Worm (Caenorhabditis elegans) whole organism, L4 larva: ENCODE data around the gene C05C12.5.

Experiments
- F26F4.8 ChIP-seq: fragments of 200-800 bp; sonication (Bioruptor generic); conservative IDR thresholded peaks from 2 replicates; pipeline ENCODE4 v1.3.6; 2022; ENCODE audit warnings: missing genetic modification characterization, missing compliant biosample characterization
- F44E2.7 ChIP-seq: fragments of 200-800 bp; sonication (Bioruptor generic); IDR thresholded peaks from 2 replicates; pipeline ENCODE4 v2.1.2; 2022; ENCODE audit warnings: missing genetic modification characterization, missing compliant biosample characterization
- R02D3.7 ChIP-seq: fragments of 150-350 bp; sonication (generic microtip); optimal IDR thresholded peaks from 3 replicates; lab custom pipeline; 2014; ENCODE audit warnings: missing biosample characterization, missing genetic modification characterization
- ZK337.2 ChIP-seq: fragments of 200-800 bp; sonication (Bioruptor generic); IDR thresholded peaks from 2 replicates; pipeline ENCODE4 v1.3.6; 2022; ENCODE audit warnings: missing genetic modification reagents, missing genetic modification characterization, missing compliant biosample characterization
- aha-1 ChIP-seq: fragments of 150-350 bp; peaks from one replicate; lab custom pipeline; 2014; ENCODE audit warnings: missing biosample characterization, missing genetic modification characterization
- aly-2 ChIP-seq: sonication (generic microtip); optimal IDR thresholded peaks from 2 replicates; lab custom pipeline; 2018; ENCODE audit warnings: missing biosample characterization, missing genetic modification characterization
- arid-1 ChIP-seq: fragments of 200-800 bp; sonication (Bioruptor generic); conservative IDR thresholded peaks from 2 replicates; pipeline ENCODE4 v1.3.6; 2022; ENCODE audit warnings: missing genetic modification reagents, missing genetic modification characterization, missing compliant biosample characterization
- ceh-82 ChIP-seq: sonication (generic microtip); optimal IDR thresholded peaks from 2 replicates; lab custom pipeline; 2017; ENCODE audit warnings: missing biosample characterization, missing genetic modification characterization
- daf-16 ChIP-seq, 3 experiments: sonication (generic microtip); optimal IDR thresholded peaks; 2 replicates each; lab custom pipeline; 2016 to 2017; ENCODE audit warnings: missing genetic modification characterization in 3 of 3, missing genetic modification reagents in 3 of 3, mild to moderate bottlenecking in 2 of 3, missing compliant biosample characterization in 2 of 3, missing biosample characterization in 1 of 3, moderate library complexity in 1 of 3
- daf-8 ChIP-seq: fragments of 200-800 bp; sonication (Bioruptor generic); IDR thresholded peaks from 2 replicates; pipeline ENCODE4 v1.3.6; 2022; ENCODE audit warnings: missing genetic modification characterization, missing compliant biosample characterization
- dmd-8 ChIP-seq: fragments of 200-800 bp; sonication (Bioruptor generic); IDR thresholded peaks from 2 replicates; pipeline ENCODE4 v1.3.6; 2022; ENCODE audit warnings: missing genetic modification characterization, missing compliant biosample characterization
- dpl-1 ChIP-seq: fragments of 150-350 bp; optimal IDR thresholded peaks from 2 replicates; lab custom pipeline; 2014; ENCODE audit warnings: missing biosample characterization, missing genetic modification reagents, missing genetic modification characterization
- duxl-1 ChIP-seq: sonication (generic microtip); optimal IDR thresholded peaks from 2 replicates; lab custom pipeline; 2016; ENCODE audit warnings: mild to moderate bottlenecking, missing genetic modification characterization, moderate library complexity, missing compliant biosample characterization; ENCODE audit not compliant: poor library complexity
- dve-1 ChIP-seq: sonication (generic microtip); optimal IDR thresholded peaks from 2 replicates; lab custom pipeline; 2017; ENCODE audit warnings: antibody characterized with exemption, mild to moderate bottlenecking, missing genetic modification characterization, missing compliant biosample characterization; ENCODE audit not compliant: insufficient read depth
- fkh-10 ChIP-seq: fragments of 150-350 bp; optimal IDR thresholded peaks from 2 replicates; lab custom pipeline; 2014; ENCODE audit warnings: missing biosample characterization, missing genetic modification reagents, missing genetic modification characterization
- hif-1 ChIP-seq, 2 experiments: sonication (generic microtip); optimal IDR thresholded peaks; 2 replicates each; lab custom pipeline; 2016 to 2017; ENCODE audit warnings: missing compliant biosample characterization in 2 of 2, missing genetic modification characterization in 2 of 2, missing genetic modification reagents in 2 of 2, missing genotype in 2 of 2, mild to moderate bottlenecking in 1 of 2
- hlh-11 ChIP-seq: fragments of 200-800 bp; sonication (Bioruptor generic); optimal IDR thresholded peaks from 2 replicates; lab custom pipeline; 2018; ENCODE audit warnings: mild to moderate bottlenecking, missing genetic modification characterization, missing compliant biosample characterization
- hlh-30 ChIP-seq: sonication (generic microtip); optimal IDR thresholded peaks from 2 replicates; lab custom pipeline; 2017; ENCODE audit warnings: antibody characterized with exemption, mild to moderate bottlenecking, missing genetic modification characterization, missing compliant biosample characterization; ENCODE audit not compliant: insufficient read depth
- hmg-1.1 ChIP-seq: fragments of 200-800 bp; sonication (Bioruptor generic); IDR thresholded peaks from 2 replicates; pipeline ENCODE4 v1.3.6; 2022; ENCODE audit warnings: missing genetic modification reagents, missing genetic modification characterization, missing compliant biosample characterization
- lin-1 ChIP-seq: fragments of 200-800 bp; sonication (Bioruptor generic); IDR thresholded peaks from 2 replicates; pipeline ENCODE4 v1.3.6; 2022; ENCODE audit warnings: missing genetic modification reagents, missing genetic modification characterization, missing compliant biosample characterization
- lin-39 ChIP-seq: fragments of 150-350 bp; optimal IDR thresholded peaks from 2 replicates; lab custom pipeline; 2014; ENCODE audit warnings: missing biosample characterization, missing genetic modification reagents, missing genetic modification characterization
- lir-3 ChIP-seq: sonication (generic microtip); optimal IDR thresholded peaks from 2 replicates; lab custom pipeline; 2016; ENCODE audit warnings: mild to moderate bottlenecking, missing genetic modification characterization, missing compliant biosample characterization
- madf-9 ChIP-seq: fragments of 200-800 bp; sonication (Bioruptor generic); conservative IDR thresholded peaks from 2 replicates; pipeline ENCODE4 v1.3.6; 2022; ENCODE audit warnings: missing genetic modification reagents, missing genetic modification characterization, missing compliant biosample characterization
- mdl-1 ChIP-seq, 2 experiments: fragments of 150-350 bp in 1 of 2; sonication (generic microtip) in 1 of 2; optimal IDR thresholded peaks; 2 replicates each; lab custom pipeline; 2014 to 2017; ENCODE audit warnings: missing biosample characterization in 2 of 2, missing genetic modification characterization in 2 of 2
- mes-2 ChIP-seq: sonication (generic microtip); optimal IDR thresholded peaks from 2 replicates; lab custom pipeline; 2016; ENCODE audit warnings: missing genotype, mild to moderate bottlenecking, missing genetic modification characterization, missing compliant biosample characterization; ENCODE audit not compliant: poor library complexity, severe bottlenecking
- mxl-2 ChIP-seq: fragments of 200-800 bp; sonication (Bioruptor generic); conservative IDR thresholded peaks from 2 replicates; pipeline ENCODE4 v1.3.6; 2022; ENCODE audit warnings: missing genetic modification reagents, missing genetic modification characterization, missing compliant biosample characterization
- nhr-10 ChIP-seq: fragments of 150-350 bp; optimal IDR thresholded peaks from 2 replicates; lab custom pipeline; 2014; ENCODE audit warnings: missing biosample characterization, missing genetic modification characterization
- nhr-41 ChIP-seq: fragments of 200-800 bp; sonication (Bioruptor generic); IDR thresholded peaks from 2 replicates; pipeline ENCODE4 v1.3.6; 2022; ENCODE audit warnings: missing genetic modification reagents, missing genetic modification characterization, missing compliant biosample characterization
- nhr-6 ChIP-seq: fragments of 150-350 bp; optimal IDR thresholded peaks from 2 replicates; lab custom pipeline; 2014; ENCODE audit warnings: missing biosample characterization, missing genetic modification characterization
- nhr-76 ChIP-seq: fragments of 150-350 bp; optimal IDR thresholded peaks from 2 replicates; lab custom pipeline; 2014; ENCODE audit warnings: missing biosample characterization, missing genetic modification characterization
- nhr-77 ChIP-seq: fragments of 150-350 bp; optimal IDR thresholded peaks from 2 replicates; lab custom pipeline; 2014; ENCODE audit warnings: missing biosample characterization, missing genetic modification characterization
- pha-4 ChIP-seq, 2 experiments: fragments of 150-350 bp in 1 of 2; fragments of 200-800 bp in 1 of 2; sonication (Bioruptor generic) in 1 of 2; IDR thresholded peaks in 1 of 2; optimal IDR thresholded peaks in 1 of 2; 2 replicates each; pipeline versions ENCODE4 v1.3.6 to Lab custom; 2014 to 2022; ENCODE audit warnings: missing genetic modification characterization in 2 of 2, missing genetic modification reagents in 2 of 2, missing biosample characterization in 1 of 2, missing compliant biosample characterization in 1 of 2
- saeg-2 ChIP-seq: fragments of 200-800 bp; sonication (Bioruptor generic); IDR thresholded peaks from 2 replicates; pipeline ENCODE4 v1.3.6; 2022; ENCODE audit warnings: missing genetic modification reagents, missing genetic modification characterization, missing compliant biosample characterization
- sdz-12 ChIP-seq: fragments of 200-800 bp; sonication (Bioruptor generic); optimal IDR thresholded peaks from 2 replicates; lab custom pipeline; 2018; ENCODE audit warnings: mild to moderate bottlenecking, missing genetic modification characterization, missing compliant biosample characterization
- set-16 ChIP-seq: fragments of 200-800 bp; sonication (Bioruptor generic); IDR thresholded peaks from 2 replicates; pipeline ENCODE4 v1.3.6; 2022; ENCODE audit warnings: missing genetic modification reagents, missing genetic modification characterization, missing compliant biosample characterization
- spr-3 ChIP-seq: fragments of 200-800 bp; sonication (Bioruptor generic); optimal IDR thresholded peaks from 2 replicates; lab custom pipeline; 2018; ENCODE audit warnings: mild to moderate bottlenecking, missing genetic modification characterization, missing compliant biosample characterization
- tag-97 ChIP-seq: fragments of 200-800 bp; sonication (Bioruptor generic); IDR thresholded peaks from 2 replicates; pipeline ENCODE4 v1.3.6; 2022; ENCODE audit warnings: missing genetic modification characterization, missing compliant biosample characterization
- unc-39 ChIP-seq: sonication (generic microtip); optimal IDR thresholded peaks from 2 replicates; lab custom pipeline; 2017; ENCODE audit warnings: missing biosample characterization, missing genetic modification characterization
- zag-1 ChIP-seq: fragments of 150-350 bp; optimal IDR thresholded peaks from 2 replicates; lab custom pipeline; 2014; ENCODE audit warnings: missing biosample characterization, missing genetic modification characterization
- zfp-3 ChIP-seq: fragments of 200-800 bp; sonication (Bioruptor generic); conservative IDR thresholded peaks from 2 replicates; pipeline ENCODE4 v1.3.6; 2022; ENCODE audit warnings: missing genetic modification reagents, missing genetic modification characterization, missing compliant biosample characterization
- zip-11 ChIP-seq: fragments of 200-800 bp; sonication (Bioruptor generic); IDR thresholded peaks from 2 replicates; pipeline ENCODE4 v1.3.6; 2022; ENCODE audit warnings: missing genetic modification characterization, missing compliant biosample characterization
- zip-2 ChIP-seq: fragments of 150-350 bp; optimal IDR thresholded peaks from 2 replicates; lab custom pipeline; 2014; ENCODE audit warnings: missing biosample characterization, missing genetic modification characterization
- ztf-11 ChIP-seq: fragments of 150-350 bp; optimal IDR thresholded peaks from 2 replicates; lab custom pipeline; 2014; ENCODE audit warnings: missing biosample characterization, missing genetic modification characterization

C05C12.5 gene

DNA sequence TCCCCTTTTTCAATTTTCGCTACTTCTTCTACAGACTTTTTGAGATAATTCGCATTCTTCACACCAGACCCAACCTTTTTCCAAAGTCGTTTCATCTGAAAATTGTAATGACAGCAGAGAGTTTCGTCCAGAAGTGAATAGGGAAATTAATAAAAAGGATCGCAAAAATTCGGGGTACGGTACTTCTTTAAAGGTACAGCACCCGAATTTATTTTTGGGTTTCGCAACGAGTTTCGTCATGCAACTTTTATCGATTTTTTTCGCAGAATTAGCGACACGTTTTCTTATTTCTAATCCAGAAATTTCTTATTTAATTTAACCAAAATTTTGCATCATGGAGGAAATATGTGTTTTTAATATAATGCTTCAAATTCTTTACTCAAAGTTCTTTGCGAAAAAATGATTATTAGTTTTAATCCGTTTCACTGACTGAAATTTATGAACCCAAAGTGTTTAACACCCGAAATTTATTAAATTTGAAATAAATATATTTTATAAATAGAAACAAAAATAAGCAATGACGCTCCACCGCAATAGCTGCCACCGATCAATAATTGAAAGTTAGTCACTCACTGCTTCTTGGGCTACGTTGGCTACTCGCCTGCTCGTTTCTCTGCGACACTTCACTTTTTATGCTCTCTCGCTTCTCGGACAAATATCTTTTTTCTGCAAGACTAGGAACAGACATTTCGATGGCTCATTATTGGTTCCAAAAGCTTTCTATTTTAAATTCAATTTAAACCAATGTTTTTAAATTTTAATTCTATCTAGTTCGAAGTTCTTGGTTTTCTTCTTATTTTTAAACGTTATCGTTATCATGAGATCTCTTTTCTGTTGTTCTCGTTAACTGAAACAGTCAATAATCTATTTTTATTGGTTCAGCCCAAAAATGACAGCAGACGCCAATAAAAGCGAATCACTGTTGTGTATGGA, 37.4 kb upstream of the C05C12.5 start, which contains the start of the genes B0035.15 and dnj-1 (continued):
- TF ChIP-seq ztf-11 (tag; lab: Kevin White, UChicago): no peak
- TF ChIP-seq dpl-1 (GFP tag; lab: Kevin White, UChicago): peak; percentile 50
- no peak for TF ChIP-seq nhr-10
- TF ChIP-seq tag-97 (GFP tag; lab: Robert Waterston, UW): no peak
- TF ChIP-seq zip-11: no peak
- no peak for TF ChIP-seq lir-3 (tag; lab: Kevin White, UChicago)
- no peak for TF ChIP-seq F26F4.8 (GFP tag; lab: Robert Waterston, UW)
- no peak for TF ChIP-seq lin-1
- no peak for TF ChIP-seq daf-16 (GFP tag; optimal IDR thresholded peaks at IDR 0.05; lab: Kevin White, UChicago)
- TF ChIP-seq daf-16 (tag; optimal IDR thresholded peaks at IDR 0.05; lab: Kevin White, UChicago): no peak
- 0 out of 2 replicates have a peak, but pooled peaks have one; percentile 44 for TF ChIP-seq hmg-1.1 (GFP tag; lab: Robert Waterston, UW)
- no peak for TF ChIP-seq aly-2 (tag; lab: Kevin White, UChicago)
- TF ChIP-seq daf-8 (GFP tag; lab: Robert Waterston, UW): no peak
- peak; percentile 66 for TF ChIP-seq mes-2 (tag; lab: Kevin White, UChicago)
- no peak for TF ChIP-seq mdl-1 (tag; optimal IDR thresholded peaks at IDR 0.05; lab: Kevin White, UChicago)
- no peak for TF ChIP-seq set-16 (GFP tag; lab: Robert Waterston, UW)
- no peak for TF ChIP-seq madf-9 (GFP tag; lab: Robert Waterston, UW)
- TF ChIP-seq hlh-30 (tag; lab: Kevin White, UChicago): peak; percentile 35
- no peak for TF ChIP-seq mxl-2 (GFP tag; lab: Robert Waterston, UW)

DNA sequence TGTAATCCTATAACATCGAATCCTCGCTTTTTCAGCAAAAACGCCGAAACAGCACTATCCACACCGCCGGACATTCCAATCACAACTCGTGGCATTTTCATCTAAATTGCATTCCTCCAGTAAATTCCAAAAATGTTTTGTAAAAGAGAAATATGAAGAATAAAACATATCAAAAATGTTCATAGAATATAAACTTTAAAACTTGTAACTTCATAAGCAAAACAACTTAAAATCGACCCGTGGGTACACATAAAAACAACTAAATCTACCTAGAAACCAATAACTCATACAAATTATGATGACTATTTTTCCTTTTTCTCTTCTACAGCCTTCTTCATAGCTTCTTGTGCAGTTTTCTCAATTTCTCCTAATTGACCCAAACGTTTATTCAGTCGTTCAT, 35.8 kb upstream of the C05C12.5 start, which contains the start of gene mttu-1:
Gene mttu-1, minus strand, starts transcription at position 101 of the 400 bp plus-strand sequence.
- no peak for TF ChIP-seq aha-1 (tag; lab: Kevin White, UChicago)
- TF ChIP-seq nhr-41: no peak
- no peak for TF ChIP-seq lin-39
- TF ChIP-seq lir-3 (tag; lab: Kevin White, UChicago): no peak
- TF ChIP-seq, all 104 proteins: peak for 0

DNA sequence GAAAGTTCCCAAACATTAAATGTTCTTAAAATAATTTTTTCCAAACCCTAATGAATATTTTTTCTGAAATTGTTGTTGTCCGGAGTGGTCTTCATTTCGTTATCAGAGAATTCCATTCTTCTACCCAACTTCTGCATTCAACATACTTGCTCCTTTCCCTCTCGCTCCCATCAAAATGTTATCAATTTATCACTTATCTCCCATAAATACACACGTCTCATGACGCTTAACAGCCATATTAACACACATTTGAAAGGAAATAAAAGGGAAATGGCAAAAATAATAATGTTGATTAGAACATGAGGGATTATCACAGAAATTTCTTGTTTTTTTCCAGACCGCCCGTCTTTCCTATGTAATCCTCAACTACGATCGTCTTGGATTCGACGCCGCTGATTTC, 28.0 kb upstream of the C05C12.5 start:
- TF ChIP-seq ZK337.2 (GFP tag; lab: Robert Waterston, UW) (no peak), unc-39 (tag; lab: Kevin White, UChicago) (no peak), lir-3 (tag; lab: Kevin White, UChicago) (no peak), hif-1 (tag; optimal IDR thresholded peaks at IDR 0.05; lab: Kevin White, UChicago) (no peak), spr-3 (no peak), zfp-3 (GFP tag; lab: Robert Waterston, UW) (no peak), ceh-82 (no peak), sdz-12 (GFP tag; lab: Kevin White, UChicago) (no peak), dmd-8 (GFP tag; lab: Robert Waterston, UW) (no peak), saeg-2 (GFP tag; lab: Robert Waterston, UW) (no peak), F26F4.8 (GFP tag; lab: Robert Waterston, UW) (no peak), daf-8 (GFP tag; lab: Robert Waterston, UW) (no peak), zip-11 (no peak), F44E2.7 (no peak), nhr-77 (peak; percentile 84), zag-1 (tag; lab: Kevin White, UChicago) (no peak), mdl-1 (tag; optimal IDR thresholded peaks at IDR 0.05; lab: Kevin White, UChicago) (no peak), zip-2 (tag; lab: Kevin White, UChicago) (no peak), daf-16 (GFP tag; optimal IDR thresholded peaks at IDR 0.05; lab: Kevin White, UChicago) (no peak), daf-16 (tag; optimal IDR thresholded peaks at IDR 0.05; lab: Kevin White, UChicago) (peak; percentile 96), arid-1 (GFP tag; lab: Robert Waterston, UW) (no peak), mes-2 (tag; lab: Kevin White, UChicago) (peak; percentile 6), hlh-11 (tag; lab: Kevin White, UChicago) (peak; percentile 82), R02D3.7 (tag; lab: Kevin White, UChicago) (no peak), nhr-6 (peak; percentile 25), dve-1 (tag; lab: Kevin White, UChicago) (peak; percentile 90), pha-4 (GFP tag; IDR thresholded peaks at IDR 0.05; lab: Robert Waterston, UW) (no peak), pha-4 (tag; optimal IDR thresholded peaks at IDR 0.05; lab: Kevin White, UChicago) (no peak), fkh-10 (no peak), nhr-76 (no peak), madf-9 (GFP tag; lab: Robert Waterston, UW) (no peak), duxl-1 (tag; lab: Kevin White, UChicago) (no peak)
